Worm (Caenorhabditis elegans): Measurements from ENCODE around the gene smg-8.

ce11 chrII:14407332-14408270, 33.6 kb upstream of the smg-8 start:
- TF ChIP-seq him-1 (tag; optimal IDR thresholded peaks at IDR 0.05) = no peak
- TF ChIP-seq W03F9.2 (tag; optimal IDR thresholded peaks at IDR 0.05) = peak; percentile 47
